Worm (Caenorhabditis elegans): ENCODE results near the gene C09E10.3.

DNA sequence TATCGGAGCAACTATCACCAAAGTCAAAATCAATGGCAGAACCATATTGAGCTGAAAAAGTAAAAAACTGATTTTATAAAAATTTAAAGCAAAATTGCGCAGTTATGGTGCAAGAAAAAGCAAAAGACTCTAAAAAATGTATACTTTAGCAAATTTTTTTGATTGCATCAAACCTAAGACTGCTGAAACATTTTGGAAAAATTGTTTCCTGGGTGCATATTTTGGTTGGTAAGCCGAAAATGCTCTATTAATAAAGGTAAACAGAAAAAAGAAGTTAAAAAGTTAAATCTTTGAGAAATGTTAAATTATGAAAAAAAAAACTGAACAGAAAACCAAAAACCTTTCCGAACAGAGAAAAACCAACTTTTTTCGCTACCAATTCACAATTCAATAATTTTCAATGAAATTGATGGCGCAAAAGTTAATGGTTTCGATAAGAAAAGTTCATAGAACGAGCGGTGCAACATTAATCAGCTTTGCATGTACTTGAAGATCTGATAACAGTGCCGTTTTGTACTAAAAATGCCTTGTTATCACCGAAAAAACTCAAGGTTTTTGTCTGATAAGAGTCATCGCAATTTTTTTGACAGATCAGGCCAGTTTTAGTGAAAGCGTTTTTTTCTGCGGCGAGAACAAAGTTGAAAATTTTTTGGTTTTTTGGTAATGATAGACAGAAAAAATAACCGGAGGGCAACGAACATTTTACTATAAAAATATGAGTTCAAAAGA is 13.1 kb downstream of the C09E10.3 start, which contains the start of gene abhd-3.2:
- TF ChIP-seq T22C8.4 (GFP tag; IDR thresholded peaks at IDR 0.05) (no peak), cog-1 (tag; optimal IDR thresholded peaks at IDR 0.05) (no peak), klf-2 (GFP tag; conservative IDR thresholded peaks at IDR 0.05) (no peak), med-1 (GFP tag; optimal IDR thresholded peaks at IDR 0.05; ENCODE audit: insufficient read depth) (no peak), ztf-23 (GFP tag; IDR thresholded peaks at IDR 0.05) (no peak), flt-1 (GFP tag; IDR thresholded peaks at IDR 0.05) (no peak), ref-1 (GFP tag; conservative IDR thresholded peaks at IDR 0.05) (no peak), tab-1 (GFP tag; IDR thresholded peaks at IDR 0.05) (no peak), ztf-29 (GFP tag; IDR thresholded peaks at IDR 0.05) (no peak)

Data from whole organism, midembryonic.